Fruit fly (Drosophila melanogaster) ovary, adult (tissue): ENCODE measurements around the gene CG14210.

Experiments used
- CG17801 ChIP-seq: fragments of 200-800 bp; optimal IDR thresholded peaks from 2 replicates; lab custom pipeline; 2019; ENCODE audit warnings: missing biosample characterization, mild to moderate bottlenecking, missing genetic modification characterization, moderate library complexity; ENCODE audit not compliant: partially characterized antibody

The CG14210 gene

DNA sequence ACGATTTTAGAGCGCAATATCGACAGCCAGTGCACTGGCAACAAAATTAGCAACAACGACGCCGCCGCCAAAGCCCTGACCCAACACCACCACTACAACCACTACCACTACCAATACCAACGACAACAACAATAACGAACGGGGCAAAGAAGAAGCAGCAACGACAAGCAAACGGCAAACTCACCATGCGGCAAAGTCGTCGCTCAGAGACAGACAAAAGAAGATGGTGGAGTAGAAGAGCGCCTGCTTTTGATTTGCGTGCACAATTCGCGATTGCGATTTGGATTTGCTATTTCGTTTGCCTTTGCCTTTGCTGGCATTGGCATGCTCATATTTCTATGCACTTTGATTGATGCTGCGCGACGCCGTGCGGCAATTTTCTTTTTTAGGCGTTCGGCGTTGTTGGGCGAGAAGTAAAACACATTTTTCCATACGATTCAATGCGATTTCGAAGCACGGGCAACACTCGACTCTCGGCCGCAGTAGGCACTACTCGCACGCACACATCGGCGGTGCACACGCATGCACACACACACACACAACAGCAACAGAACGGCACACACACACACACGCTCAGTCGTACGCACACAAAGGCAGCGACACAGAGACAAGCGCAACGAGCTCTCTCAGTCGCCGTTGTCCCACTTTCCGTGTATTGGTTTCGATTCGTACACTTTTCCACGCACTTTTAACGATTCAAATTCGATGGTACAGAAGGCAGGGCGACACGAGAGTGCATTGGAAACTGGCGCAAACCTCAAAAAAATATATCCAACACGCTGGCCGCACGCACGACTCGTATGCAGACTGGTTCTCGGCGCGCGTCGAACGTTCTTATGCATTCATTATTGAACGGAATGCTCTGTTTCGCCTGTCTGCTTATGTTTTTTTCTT is 21.7 kb downstream of the CG14210 start:
- peak; percentile 25 for TF ChIP-seq CG17801 (GFP tag; lab: Kevin White, UChicago)

DNA sequence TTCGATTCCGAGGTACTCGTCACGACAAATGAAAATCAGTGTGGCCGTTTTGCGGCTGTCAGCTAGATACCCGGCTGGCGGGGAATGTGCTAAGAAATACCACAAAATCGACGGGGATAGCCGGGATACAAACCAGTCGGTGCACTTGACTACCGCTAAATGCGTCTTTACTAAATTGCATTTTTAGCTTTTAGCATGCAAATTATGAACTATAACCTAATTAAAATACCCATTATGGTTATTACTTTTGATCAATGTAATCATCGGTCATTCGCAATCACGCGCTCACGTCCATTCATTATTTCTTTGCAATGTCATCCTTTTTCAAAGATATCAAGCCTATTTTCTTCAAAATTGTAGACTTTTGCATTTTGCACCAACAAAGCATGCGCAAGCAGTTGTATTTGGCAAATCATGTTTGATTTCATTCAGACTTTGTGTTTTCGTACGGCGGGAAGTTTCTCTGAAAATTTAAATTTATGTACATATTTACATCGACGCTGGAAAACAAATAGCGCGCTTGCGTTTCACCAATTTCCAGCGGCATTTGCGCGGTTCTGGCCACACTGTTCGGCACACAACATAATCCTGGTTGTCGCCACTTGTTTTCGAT is 22.4 kb downstream of the CG14210 start, which contains the start of gene Rcd-1:
Rcd-1 (plus strand) TSS at position 440 of the 613 bp plus-strand sequence.
- TF ChIP-seq CG17801 (GFP tag; lab: Kevin White, UChicago) = no peak

dm6 chrX:19640707-19641248 is 24.8 kb downstream of the CG14210 start:
- TF ChIP-seq CG17801 (GFP tag; lab: Kevin White, UChicago) = no peak

- TF ChIP-seq CG17801 (GFP tag; lab: Kevin White, UChicago) = peak; percentile 45
Observed at dm6 chrX:19642819-19643504, 27.0 kb downstream of the CG14210 start, which contains the start of the genes CG12237 and Sec61gamma. TSS of gene CG12237 (minus strand) at chrX:19642869. TSS of gene Sec61gamma (plus strand) at chrX:19643327.

DNA sequence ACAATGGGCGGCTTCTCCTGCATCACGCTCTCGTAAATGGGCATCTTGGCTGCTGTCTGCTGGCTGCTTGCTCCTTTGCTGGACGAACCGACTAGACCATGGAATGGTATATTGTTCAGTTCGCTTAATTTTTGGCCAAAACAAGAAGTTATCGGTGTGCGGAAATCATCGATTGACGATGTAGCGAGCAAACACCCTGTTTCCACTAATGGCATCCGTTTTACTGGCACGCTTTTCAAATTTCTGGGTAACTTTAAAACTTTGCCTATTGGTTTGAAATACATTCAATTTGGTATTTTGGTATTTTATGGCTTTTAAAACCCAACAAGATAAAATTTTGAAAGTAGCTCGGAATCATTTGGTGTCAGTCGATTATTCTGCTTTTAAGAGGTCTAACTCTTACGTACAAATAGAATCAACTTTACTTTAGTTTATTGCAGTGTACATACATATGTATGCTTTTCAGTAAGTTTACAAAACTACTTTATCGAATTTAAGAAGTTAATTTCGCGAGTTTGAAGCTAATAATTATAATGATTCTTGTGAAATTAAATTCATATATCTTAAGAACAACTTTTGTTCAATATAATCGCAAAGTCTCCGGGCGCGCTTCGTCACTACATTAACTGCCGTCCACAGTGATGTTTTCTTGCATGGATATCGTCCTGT is 30.0 kb downstream of the CG14210 start, which contains the start of gene Arp10:
Arp10 (minus strand) TSS at position 304 of the 669 bp plus-strand sequence.
- TF ChIP-seq CG17801 (GFP tag; lab: Kevin White, UChicago) = no peak

DNA sequence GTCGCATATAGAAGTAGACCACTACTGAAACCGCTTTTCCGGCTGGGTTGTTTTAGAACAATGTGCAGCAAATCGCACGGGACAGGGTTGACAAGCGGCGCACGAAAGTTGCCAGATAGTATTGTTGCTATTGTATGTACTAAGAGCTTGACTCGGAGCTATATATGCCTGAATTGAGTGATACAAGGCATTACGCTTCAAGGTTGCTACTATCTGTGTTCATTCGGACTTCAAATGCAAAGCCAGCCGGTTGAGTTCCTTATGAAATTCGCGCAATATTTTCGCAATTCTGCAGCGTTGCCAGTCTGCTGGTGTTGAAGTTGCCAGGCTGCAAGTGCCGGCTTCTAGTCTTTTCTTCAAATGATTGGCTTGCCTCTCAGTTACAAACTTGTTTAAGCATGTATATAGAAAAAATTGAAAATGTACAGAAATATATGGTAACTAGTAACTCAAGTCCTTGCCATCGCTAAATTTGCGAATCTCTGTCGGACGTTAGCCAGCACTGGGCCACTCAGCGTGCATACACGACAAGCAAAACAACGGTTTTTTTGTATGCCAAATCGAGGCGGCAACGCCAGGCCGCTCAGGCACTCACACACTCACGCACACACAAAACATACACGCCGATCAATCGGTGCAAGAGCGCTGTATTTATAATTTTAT is 35.9 kb downstream of the CG14210 start, which contains the start of the genes Ranbp21 and Elys:
Ranbp21 (minus strand) TSS at position 513 of the 663 bp plus-strand sequence.
Elys (plus strand) TSS at position 549 of the 663 bp plus-strand sequence.
- peak; percentile 13 for TF ChIP-seq CG17801 (GFP tag; lab: Kevin White, UChicago)

dm6 chrX:19662583-19663195 is 46.7 kb downstream of the CG14210 start:
- TF ChIP-seq CG17801 (GFP tag; lab: Kevin White, UChicago) = peak; percentile 48

DNA sequence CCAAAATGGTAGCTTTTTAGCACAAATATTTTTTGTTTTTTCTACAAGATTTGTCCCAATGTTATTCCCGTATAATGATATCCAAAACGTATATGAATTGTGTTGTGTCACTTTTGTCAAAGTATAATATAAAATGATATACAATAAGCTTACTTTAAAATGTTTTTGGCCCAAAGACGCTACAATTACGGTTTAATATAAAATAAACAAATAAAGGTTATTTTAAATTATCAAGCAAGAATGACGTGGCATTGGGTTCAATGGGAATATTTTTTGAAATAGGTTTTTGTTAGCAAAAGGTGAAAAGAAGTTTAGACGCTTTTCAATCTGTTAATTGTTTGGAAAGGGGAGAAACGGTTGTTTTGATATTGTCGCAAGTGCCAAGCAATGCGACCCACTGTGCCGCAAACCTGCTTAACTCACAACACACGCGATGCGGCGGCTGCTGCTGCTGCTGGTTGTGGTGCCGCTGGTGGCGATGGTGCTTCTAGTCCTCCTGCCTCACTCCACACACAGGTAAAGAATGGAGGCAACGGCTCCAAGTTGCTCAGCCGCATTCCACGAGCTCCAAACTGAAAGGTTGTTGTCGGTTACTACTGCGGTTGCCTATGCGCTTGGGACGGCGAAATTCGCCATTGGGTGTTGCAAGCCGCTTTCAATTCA is 47.3 kb downstream of the CG14210 start:
- no peak for TF ChIP-seq CG17801 (GFP tag; lab: Kevin White, UChicago)

DNA sequence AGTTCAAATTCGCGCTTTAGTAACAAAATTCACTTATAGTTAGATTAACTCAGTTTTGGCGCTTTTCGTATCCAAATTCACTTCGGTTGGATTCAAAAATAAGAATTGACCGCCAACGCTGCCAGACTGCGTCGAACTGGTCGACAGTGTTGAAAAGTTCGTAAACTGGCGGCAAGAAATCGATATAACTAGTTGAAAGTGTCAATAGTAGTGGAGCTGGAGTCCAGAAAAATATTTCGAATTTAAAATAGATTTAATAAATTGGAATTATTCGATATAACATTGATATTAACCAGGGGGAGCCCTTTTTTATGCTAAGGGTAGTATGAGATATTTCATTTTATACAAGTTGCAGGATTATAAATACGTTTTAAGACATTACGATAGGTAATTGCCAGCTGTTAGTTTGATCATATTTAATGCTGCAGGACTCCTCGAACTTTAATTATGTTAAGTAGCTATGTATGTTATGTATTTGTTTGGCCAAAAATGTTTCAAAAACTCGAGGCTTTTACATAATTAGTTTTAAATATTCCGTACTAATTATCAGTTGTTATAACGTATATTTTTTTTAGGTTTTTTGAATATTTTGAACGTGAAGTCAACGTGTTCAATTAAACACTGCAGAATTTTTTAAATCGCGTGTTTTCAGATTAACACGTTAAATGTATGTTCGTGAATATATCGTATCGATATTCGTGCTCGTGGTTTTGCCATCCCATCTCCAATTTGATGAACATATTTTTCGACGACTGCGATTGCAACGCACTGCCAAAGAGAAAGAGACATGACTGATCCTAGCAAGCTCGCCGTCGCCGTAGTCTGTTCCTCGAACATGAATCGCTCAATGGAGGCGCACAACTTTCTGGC is 48.1 kb downstream of the CG14210 start, which contains the start of the genes CG14223 and Ssu72:
CG14223 (minus strand) TSS at position 113 of the 870 bp plus-strand sequence.
Ssu72 (plus strand) TSS at position 703 of the 870 bp plus-strand sequence.
- no peak for TF ChIP-seq CG17801 (GFP tag; lab: Kevin White, UChicago)

DNA sequence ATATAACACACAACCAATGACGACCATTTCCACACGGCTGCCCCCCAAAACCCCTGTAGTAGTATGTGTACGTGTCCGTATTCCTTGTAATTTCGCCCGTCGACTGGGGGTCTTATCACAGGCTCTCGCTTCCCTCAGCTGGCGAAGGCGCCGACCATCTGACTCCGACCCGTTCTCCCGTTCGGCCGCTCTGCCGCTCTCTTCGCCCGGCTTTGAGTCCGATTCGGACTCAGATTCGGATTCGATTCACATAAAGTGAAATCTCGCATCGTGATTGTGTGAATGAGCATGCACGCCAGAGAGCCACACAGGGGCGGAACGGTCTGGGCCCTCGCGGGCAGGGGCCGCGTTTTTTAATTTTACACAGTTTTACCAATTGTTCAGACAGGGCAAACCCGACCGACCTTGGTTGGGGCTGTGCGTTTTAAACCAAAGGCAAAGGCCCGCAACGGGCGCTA is 49.7 kb downstream of the CG14210 start:
- TF ChIP-seq CG17801 (GFP tag; lab: Kevin White, UChicago) = peak; percentile 13
